Fruit fly (Drosophila melanogaster) whole organism, pupa: ENCODE results near the gene CG18746.

Source experiments
- CG10348 ChIP-seq: fragments of 200-800 bp; sonication (Bioruptor generic); IDR thresholded peaks from 2 replicates; pipeline ENCODE4 v1.3.6; 2022; ENCODE audit warnings: missing biosample characterization, missing genetic modification characterization
- CG12605 ChIP-seq: fragments of 200-800 bp; sonication (Bioruptor generic); IDR thresholded peaks from 2 replicates; pipeline ENCODE4 v1.3.6; 2022; ENCODE audit warnings: missing biosample characterization, missing genetic modification characterization
- CG14655 ChIP-seq: fragments of 200-800 bp; sonication (Bioruptor generic); optimal IDR thresholded peaks from 3 replicates; lab custom pipeline; 2017; ENCODE audit warnings: mild to moderate bottlenecking, missing biosample characterization, missing genetic modification reagents, missing genetic modification characterization
- CG15710 ChIP-seq: fragments of 200-800 bp; sonication (Bioruptor generic); optimal IDR thresholded peaks from 2 replicates; lab custom pipeline; 2018; ENCODE audit warnings: missing biosample characterization, mild to moderate bottlenecking, missing genetic modification characterization, moderate library complexity
- CG17806 ChIP-seq: fragments of 200-800 bp; sonication (Bioruptor generic); optimal IDR thresholded peaks from 2 replicates; lab custom pipeline; 2018; ENCODE audit warnings: missing biosample characterization, mild to moderate bottlenecking, missing genetic modification characterization, moderate library complexity
- CG32121 ChIP-seq: fragments of 200-800 bp; sonication (Bioruptor generic); IDR thresholded peaks from 2 replicates; pipeline ENCODE4 v1.3.6; 2022; ENCODE audit warnings: missing biosample characterization, missing genetic modification characterization
- CG34367 ChIP-seq: fragments of 200-800 bp; sonication (Bioruptor generic); optimal IDR thresholded peaks from 2 replicates; lab custom pipeline; 2018; ENCODE audit warnings: missing biosample characterization, mild to moderate bottlenecking, missing genetic modification characterization
- CG9948 ChIP-seq: fragments of 200-800 bp; sonication (Bioruptor generic); optimal IDR thresholded peaks from 2 replicates; lab custom pipeline; 2018; ENCODE audit warnings: missing biosample characterization, mild to moderate bottlenecking, missing genetic modification characterization, moderate library complexity
- Ets98B ChIP-seq: fragments of 200-800 bp; sonication (Bioruptor generic); IDR thresholded peaks from 2 replicates; pipeline ENCODE4 v1.3.6; 2022; ENCODE audit warnings: missing biosample characterization, missing genetic modification characterization
- Pif1A ChIP-seq: fragments of 200-800 bp; sonication (Bioruptor generic); optimal IDR thresholded peaks from 3 replicates; lab custom pipeline; 2016; ENCODE audit warnings: missing biosample characterization, missing genetic modification characterization
- rn ChIP-seq: fragments of 200-800 bp; sonication (Bioruptor generic); IDR thresholded peaks from 2 replicates; pipeline ENCODE4 v1.3.6; 2022; ENCODE audit warnings: missing biosample characterization, missing genetic modification characterization

DNA sequence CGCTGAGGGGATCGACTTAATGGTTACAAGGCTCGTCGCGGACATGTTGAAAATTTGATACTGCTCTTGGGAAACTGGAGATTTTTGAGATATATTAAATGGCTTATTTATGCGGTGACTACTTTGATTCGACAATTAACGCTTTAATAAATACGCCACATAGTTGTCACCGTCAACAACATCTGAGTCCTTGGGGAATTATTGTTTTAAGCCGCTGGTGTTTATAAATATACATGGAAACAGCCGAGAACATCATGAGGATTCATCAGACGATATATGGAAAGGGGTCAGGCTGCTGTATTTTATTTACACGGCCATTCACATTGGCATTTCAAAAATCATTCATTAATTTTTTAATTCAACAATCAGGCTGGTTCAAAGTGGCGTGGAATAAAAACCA, 18.3 kb downstream of the CG18746 start, which contains the start of gene CG11286:
- no peak for TF ChIP-seq CG17806
- TF ChIP-seq CG34367 (tag; lab: Kevin White, UChicago): no peak
- TF ChIP-seq CG10348 (GFP tag; lab: Robert Waterston, UW): no peak
- no peak for TF ChIP-seq CG15710
- TF ChIP-seq rn (GFP tag; lab: Robert Waterston, UW): no peak
- no peak for TF ChIP-seq CG32121 (GFP tag; lab: Robert Waterston, UW)
- no peak for TF ChIP-seq Pif1A (GFP tag; lab: Kevin White, UChicago)
- TF ChIP-seq CG9948 (tag; lab: Kevin White, UChicago): no peak
- no peak for TF ChIP-seq CG14655
- no peak for TF ChIP-seq CG12605 (GFP tag; lab: Robert Waterston, UW)
- TF ChIP-seq Ets98B (GFP tag; lab: Robert Waterston, UW): no peak
